Fruit fly (Drosophila melanogaster): ENCODE measurements around the gene CG42557.

Gene CG42557

DNA sequence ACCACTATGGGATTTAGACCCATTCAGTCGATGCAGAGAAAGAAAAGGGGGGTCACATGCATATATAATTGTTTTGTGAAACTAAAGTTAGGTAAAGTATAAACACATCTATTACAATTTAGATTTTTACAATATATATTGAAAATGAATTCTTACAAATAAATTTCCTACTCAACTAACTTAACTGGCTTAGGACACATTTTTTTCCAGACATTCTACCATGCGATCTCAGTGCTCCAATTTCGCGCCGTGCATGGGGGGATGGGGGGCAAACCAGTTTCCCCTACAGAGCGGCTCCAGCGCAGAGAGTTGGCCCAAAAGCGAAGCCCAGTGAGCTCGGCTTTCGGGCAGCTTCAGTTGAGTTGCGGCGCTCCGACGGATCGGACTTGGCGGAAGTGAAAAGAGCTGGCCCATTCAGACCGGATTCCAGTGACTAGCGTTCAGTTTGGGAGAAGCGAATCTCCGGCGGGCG lies 50.0 kb downstream of the CG42557 start, which contains the start of gene CG7896 (continued):
- peak; percentile 10 for TF ChIP-seq kah (GFP tag; optimal IDR thresholded peaks at IDR 0.05)
- TF ChIP-seq odd (GFP tag; optimal IDR thresholded peaks at IDR 0.05): peak; percentile 59
- peak; percentile 80; the same call in 1 of the 2 replicates for TF ChIP-seq peb (GFP tag; IDR thresholded peaks at IDR 0.05)
- peak; percentile 54 for TF ChIP-seq Abd-B (GFP tag; optimal IDR thresholded peaks at IDR 0.05)
- TF ChIP-seq slou (GFP tag; optimal IDR thresholded peaks at IDR 0.05): peak; percentile 62
- TF ChIP-seq Hr51 (GFP tag; optimal IDR thresholded peaks at IDR 0.05): peak in 1 of 2 experiments; percentile 73
- TF ChIP-seq dysf (GFP tag; IDR thresholded peaks at IDR 0.05): peak; percentile 92
- peak; percentile 59 for TF ChIP-seq CG18619 (GFP tag; optimal IDR thresholded peaks at IDR 0.05)
- TF ChIP-seq trem (tag; optimal IDR thresholded peaks at IDR 0.05): peak; percentile 28
- TF ChIP-seq CG9932 (GFP tag; IDR thresholded peaks at IDR 0.05): peak; percentile 83
- TF ChIP-seq CrebB (tag; optimal IDR thresholded peaks at IDR 0.05): no peak
- peak; percentile 76; the same call in 1 of the 3 replicates for TF ChIP-seq CG11456 (GFP tag; IDR thresholded peaks at IDR 0.05)
- peak; percentile 75 for TF ChIP-seq dmrt99B (tag; optimal IDR thresholded peaks at IDR 0.05)
- peak; percentile 52 for TF ChIP-seq CG11723 (GFP tag; optimal IDR thresholded peaks at IDR 0.05)
- peak; percentile 40 for TF ChIP-seq CG5180 (GFP tag; optimal IDR thresholded peaks at IDR 0.05)
- TF ChIP-seq psq (GFP tag; optimal IDR thresholded peaks at IDR 0.05): peak; percentile 4
- TF ChIP-seq Doc2 (GFP tag; IDR thresholded peaks at IDR 0.05): 0 out of 2 replicates have a peak, but pooled peaks have one; percentile 5
- TF ChIP-seq pan (optimal IDR thresholded peaks at IDR 0.05): no peak
- TF ChIP-seq pan (GFP tag; optimal IDR thresholded peaks at IDR 0.05 in 1 of 2, IDR thresholded peaks at IDR 0.05 in 1 of 2): peak in 1 of 2 experiments; percentile 80
- no peak for TF ChIP-seq Neu2 (GFP tag; optimal IDR thresholded peaks at IDR 0.05; ENCODE audit: borderline replicate concordance)
- no peak for TF ChIP-seq prd (optimal IDR thresholded peaks at IDR 0.05)
- peak; percentile 85 for TF ChIP-seq prd (GFP tag; IDR thresholded peaks at IDR 0.05)
- peak; percentile 46 for TF ChIP-seq CG8388 (GFP tag; optimal IDR thresholded peaks at IDR 0.05)
- peak; percentile 26 for TF ChIP-seq HmgZ (tag; optimal IDR thresholded peaks at IDR 0.05)
- TF ChIP-seq CG12236 (GFP tag; optimal IDR thresholded peaks at IDR 0.05): no peak
- TF ChIP-seq E2f2 (GFP tag; IDR thresholded peaks at IDR 0.05): peak; percentile 55; the same call in 1 of the 2 replicates
- peak; percentile 49 for TF ChIP-seq CG17328 (GFP tag; IDR thresholded peaks at IDR 0.05)
- peak; percentile 59 for TF ChIP-seq onecut (GFP tag; IDR thresholded peaks at IDR 0.05)
- TF ChIP-seq CG11695 (GFP tag; IDR thresholded peaks at IDR 0.05): peak; percentile 83
- peak; percentile 68 for TF ChIP-seq CG2120 (GFP tag; optimal IDR thresholded peaks at IDR 0.05)
- TF ChIP-seq Optix (GFP tag; IDR thresholded peaks at IDR 0.05): 0 out of 3 replicates have a peak, but pooled peaks have one; percentile 30
- no peak for TF ChIP-seq gro (GFP tag; optimal IDR thresholded peaks at IDR 0.05)
- TF ChIP-seq CG1602 (GFP tag; optimal IDR thresholded peaks at IDR 0.05): peak; percentile 63
- TF ChIP-seq Blimp-1 (GFP tag; optimal IDR thresholded peaks at IDR 0.05): peak; percentile 69
- peak; percentile 69 for TF ChIP-seq CG14014 (GFP tag; IDR thresholded peaks at IDR 0.05)
- no peak for TF ChIP-seq kay (GFP tag; optimal IDR thresholded peaks at IDR 0.05)
- peak; percentile 50 for TF ChIP-seq CG10959 (GFP tag; IDR thresholded peaks at IDR 0.05)
- TF ChIP-seq Oli (tag; optimal IDR thresholded peaks at IDR 0.05): peak; percentile 71

DNA sequence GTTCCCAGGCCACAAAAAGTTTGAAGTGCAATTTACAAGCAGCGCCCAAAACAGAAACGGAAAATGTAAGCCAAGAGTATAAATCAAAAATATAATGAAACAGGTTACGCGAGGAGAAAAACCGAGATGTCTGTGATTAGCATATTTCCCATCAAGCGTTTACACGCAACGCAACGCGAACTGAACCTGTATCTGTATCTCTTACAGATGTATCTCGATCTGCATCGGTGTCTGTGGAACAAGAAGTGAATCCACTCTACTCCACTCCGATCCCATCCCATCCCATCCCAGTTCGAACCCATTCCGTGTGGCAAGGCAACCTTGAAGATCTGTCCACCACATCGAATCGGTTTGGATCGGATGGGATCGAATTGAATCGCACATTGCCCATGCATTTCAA lies 50.8 kb downstream of the CG42557 start:
- TF ChIP-seq jumu (GFP tag; optimal IDR thresholded peaks at IDR 0.05): no peak
- peak; percentile 75; the same call in 1 of the 2 replicates for TF ChIP-seq vvl (GFP tag; IDR thresholded peaks at IDR 0.05)
- TF ChIP-seq abd-A (tag; optimal IDR thresholded peaks at IDR 0.05): peak; percentile 59
- TF ChIP-seq CG13775 (GFP tag; optimal IDR thresholded peaks at IDR 0.05): no peak
- no peak for TF ChIP-seq en (GFP tag; optimal IDR thresholded peaks at IDR 0.05)
- 0 out of 2 replicates have a peak, but pooled peaks have one; percentile 2 for TF ChIP-seq slbo (GFP tag; IDR thresholded peaks at IDR 0.05)
- no peak for TF ChIP-seq CG5245 (GFP tag; optimal IDR thresholded peaks at IDR 0.05)
- TF ChIP-seq CG1647 (GFP tag; optimal IDR thresholded peaks at IDR 0.05): no peak
- TF ChIP-seq ro (GFP tag; IDR thresholded peaks at IDR 0.05): no peak
- TF ChIP-seq pros (GFP tag; optimal IDR thresholded peaks at IDR 0.05): peak; percentile 40
- peak; percentile 7 for TF ChIP-seq oc (tag; optimal IDR thresholded peaks at IDR 0.05)
- no peak for TF ChIP-seq ci (GFP tag; IDR thresholded peaks at IDR 0.05)
- TF ChIP-seq gsb-n (tag; optimal IDR thresholded peaks at IDR 0.05): peak; percentile 18
- TF ChIP-seq CG12769 (tag; optimal IDR thresholded peaks at IDR 0.05): peak; percentile 87
- peak; percentile 51 for TF ChIP-seq CG15269 (tag; optimal IDR thresholded peaks at IDR 0.05)
